Worm (Caenorhabditis elegans): Measurements from ENCODE around the gene spig-7.

The spig-7 gene

DNA sequence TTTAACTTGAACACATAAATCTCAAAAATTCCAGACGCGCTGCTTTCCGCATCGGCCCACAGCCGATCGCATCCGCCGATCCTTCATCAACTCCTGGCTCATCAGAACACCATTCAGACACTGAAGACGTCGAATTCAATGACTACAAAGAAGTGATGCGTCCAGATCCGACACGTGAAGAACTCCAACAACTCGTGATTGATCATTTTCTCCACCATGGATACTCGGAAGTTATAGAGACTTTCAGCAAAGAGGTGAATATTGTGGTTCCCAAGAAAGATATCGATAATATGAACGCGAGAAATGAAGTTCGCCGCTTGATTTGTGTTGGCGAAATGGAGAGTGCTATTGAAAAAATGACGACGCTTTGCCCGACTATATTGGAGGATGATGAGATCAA, 25.7 kb upstream of the spig-7 start:
- no peak for TF ChIP-seq ztf-1 (GFP tag; conservative IDR thresholded peaks at IDR 0.05)
- TF ChIP-seq nhr-11 (tag; optimal IDR thresholded peaks at IDR 0.05): no peak
- TF ChIP-seq sem-4 (tag; optimal IDR thresholded peaks at IDR 0.05): no peak
- TF ChIP-seq elt-1 (tag; optimal IDR thresholded peaks at IDR 0.05): no peak
- no peak for TF ChIP-seq crh-2 (tag; optimal IDR thresholded peaks at IDR 0.05)
- TF ChIP-seq nhr-23 (tag; optimal IDR thresholded peaks at IDR 0.05): no peak
- no peak for TF ChIP-seq nhr-10 (tag; optimal IDR thresholded peaks at IDR 0.05)
- no peak for TF ChIP-seq lin-13 (GFP tag; optimal IDR thresholded peaks at IDR 0.05)
- no peak for TF ChIP-seq alr-1 (tag; optimal IDR thresholded peaks at IDR 0.05)
- TF ChIP-seq unc-62 (GFP tag; optimal IDR thresholded peaks at IDR 0.05): no peak

DNA sequence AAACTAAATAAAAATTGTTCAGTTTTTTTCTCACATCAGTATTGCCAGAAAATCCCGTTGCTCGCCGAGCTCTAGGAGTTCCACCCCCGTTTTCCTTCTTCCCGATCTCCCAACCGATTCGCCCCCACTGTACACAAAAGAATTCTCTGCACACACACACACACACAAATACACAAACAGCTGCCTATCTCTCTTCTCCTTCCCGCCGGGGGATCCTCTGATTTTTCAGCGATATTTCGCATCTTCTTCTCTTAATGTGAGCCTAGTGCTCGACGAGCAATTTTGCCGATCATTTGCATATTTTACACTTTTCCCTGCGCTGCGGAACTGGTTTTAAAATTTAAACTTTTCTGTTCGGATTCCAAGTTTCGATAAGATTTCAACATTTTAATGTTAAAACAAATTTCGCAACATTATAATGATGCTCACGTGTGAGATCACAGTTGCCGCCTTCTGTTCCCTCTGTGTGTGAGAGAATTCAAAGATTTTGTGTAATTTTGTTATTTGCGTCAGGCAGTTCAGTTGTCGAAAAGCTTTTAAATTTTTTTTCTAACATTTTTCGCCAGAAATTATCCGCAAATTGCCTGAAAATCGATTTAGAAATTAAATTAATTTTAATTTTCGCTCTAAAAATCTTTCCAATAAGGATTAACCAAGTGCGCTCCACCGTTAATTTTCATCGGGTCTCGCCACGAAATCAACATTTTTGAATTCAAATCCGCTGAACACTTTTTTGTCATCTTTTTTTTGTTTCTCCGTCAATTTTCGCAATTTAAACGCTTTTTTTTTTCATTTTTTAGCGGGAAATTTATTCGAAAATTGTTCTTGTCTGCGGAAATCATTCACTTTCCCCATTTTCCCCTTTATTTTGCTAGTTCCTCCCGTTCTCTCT, 23.2 kb upstream of the spig-7 start:
- TF ChIP-seq C34F6.9 (tag; optimal IDR thresholded peaks at IDR 0.05): peak; percentile 87
- peak; percentile 74 for TF ChIP-seq nhr-25 (tag; optimal IDR thresholded peaks at IDR 0.05)
- TF ChIP-seq mdl-1 (tag; optimal IDR thresholded peaks at IDR 0.05): peak in 1 of 2 experiments; percentile 10
- TF ChIP-seq sma-3 (GFP tag; optimal IDR thresholded peaks at IDR 0.05): peak; percentile 70
- TF ChIP-seq unc-55 (GFP tag; optimal IDR thresholded peaks at IDR 0.05): peak; percentile 96
- TF ChIP-seq unc-62 (GFP tag; optimal IDR thresholded peaks at IDR 0.05): no peak
- peak; percentile 91 for TF ChIP-seq gmeb-1 (tag; optimal IDR thresholded peaks at IDR 0.05)
- no peak for TF ChIP-seq nhr-237 (tag; optimal IDR thresholded peaks at IDR 0.05)
- TF ChIP-seq lsy-2 (tag; optimal IDR thresholded peaks at IDR 0.05): peak in 1 of 2 experiments; percentile 82
- TF ChIP-seq mbf-1 (tag; optimal IDR thresholded peaks at IDR 0.05): no peak
- TF ChIP-seq ceh-82 (tag; optimal IDR thresholded peaks at IDR 0.05): no peak
- TF ChIP-seq nhr-21 (tag; optimal IDR thresholded peaks at IDR 0.05): peak; percentile 58
- TF ChIP-seq elt-3 (tag; optimal IDR thresholded peaks at IDR 0.05): no peak
- TF ChIP-seq ztf-4 (tag; optimal IDR thresholded peaks at IDR 0.05): peak; percentile 32
- peak; percentile 14 for TF ChIP-seq lin-11 (tag; optimal IDR thresholded peaks at IDR 0.05)
- TF ChIP-seq sma-9 (GFP tag; optimal IDR thresholded peaks at IDR 0.05): peak; percentile 25
- no peak for TF ChIP-seq sma-9 (tag; optimal IDR thresholded peaks at IDR 0.05)
- peak; percentile 72 for TF ChIP-seq crh-2 (tag; optimal IDR thresholded peaks at IDR 0.05)
- TF ChIP-seq mab-5 (tag; optimal IDR thresholded peaks at IDR 0.05): peak; percentile 43
- peak; percentile 87 for TF ChIP-seq lin-13 (GFP tag; optimal IDR thresholded peaks at IDR 0.05)
- no peak for TF ChIP-seq dmd-4 (tag; optimal IDR thresholded peaks at IDR 0.05)
- peak; percentile 53 for TF ChIP-seq zag-1 (tag; optimal IDR thresholded peaks at IDR 0.05)
- TF ChIP-seq nhr-6 (tag; optimal IDR thresholded peaks at IDR 0.05): peak; percentile 50
- peak; percentile 63 for TF ChIP-seq fos-1 (tag; optimal IDR thresholded peaks at IDR 0.05)
- peak; percentile 13 for TF ChIP-seq nhr-129 (tag; optimal IDR thresholded peaks at IDR 0.05)
- TF ChIP-seq F13H6.1 (tag; optimal IDR thresholded peaks at IDR 0.05): peak; percentile 44
- TF ChIP-seq skn-1 (tag; optimal IDR thresholded peaks at IDR 0.05): peak; percentile 86

DNA sequence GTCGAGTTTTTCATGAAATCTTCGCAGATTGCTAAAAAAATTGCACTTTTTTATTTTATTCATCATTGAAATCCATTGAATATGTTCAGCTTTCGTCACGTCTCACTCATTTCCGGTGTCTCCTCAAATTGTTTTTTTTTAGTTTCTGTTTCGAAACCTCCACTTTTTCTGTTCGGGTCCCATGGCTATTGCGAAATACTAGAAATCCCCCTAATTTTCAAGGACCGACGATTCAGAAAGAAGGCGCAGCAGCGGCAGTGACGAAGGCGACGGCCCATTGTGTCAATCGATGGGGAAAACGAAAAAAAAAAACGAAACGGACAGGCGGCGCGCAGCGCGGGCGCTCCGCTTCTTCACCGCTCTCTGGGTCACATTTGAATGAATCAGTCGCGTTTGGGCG, 22.6 kb upstream of the spig-7 start:
- TF ChIP-seq sma-9 (GFP tag; optimal IDR thresholded peaks at IDR 0.05) (peak; percentile 31), sma-9 (tag; optimal IDR thresholded peaks at IDR 0.05) (no peak), fos-1 (tag; optimal IDR thresholded peaks at IDR 0.05) (no peak)

DNA sequence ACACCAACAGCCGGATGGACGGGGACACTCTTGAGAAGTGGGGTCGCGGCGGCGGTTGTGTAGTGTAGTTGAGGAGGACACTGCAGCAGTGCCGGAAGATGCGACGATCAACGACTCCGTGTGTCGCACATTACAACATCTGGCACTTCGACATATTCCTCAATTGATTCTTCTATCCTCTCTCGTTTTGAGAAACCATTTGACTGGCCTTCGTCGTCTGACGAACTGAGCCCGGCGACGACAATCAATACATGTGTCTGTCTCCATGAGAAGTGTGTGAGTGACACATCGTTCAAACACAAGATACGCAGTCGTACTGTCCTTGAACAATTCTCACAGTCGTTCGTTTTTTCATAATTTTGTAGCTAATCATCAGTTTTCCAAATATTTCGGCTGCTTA, 22.0 kb upstream of the spig-7 start:
- TF ChIP-seq alr-1 (tag; optimal IDR thresholded peaks at IDR 0.05): no peak
- TF ChIP-seq F13H6.1 (tag; optimal IDR thresholded peaks at IDR 0.05): no peak
- TF ChIP-seq fos-1 (tag; optimal IDR thresholded peaks at IDR 0.05): peak; percentile 28
- TF ChIP-seq nhr-129 (tag; optimal IDR thresholded peaks at IDR 0.05): peak; percentile 13
- no peak for TF ChIP-seq gmeb-1 (tag; optimal IDR thresholded peaks at IDR 0.05)
- TF ChIP-seq lin-11 (tag; optimal IDR thresholded peaks at IDR 0.05): no peak
- TF ChIP-seq unc-39 (tag; optimal IDR thresholded peaks at IDR 0.05): no peak
- no peak for TF ChIP-seq aly-2 (tag; optimal IDR thresholded peaks at IDR 0.05)

All from whole organism, L2 larva.